Fruit fly (Drosophila melanogaster) whole organism, adult: ENCODE results near the gene CG14340.
A peak's percentile ranks its signal among the peaks of the same experiment; 100 is the strongest.

ENCODE experiments used
- CG11617 ChIP-seq: fragments of 200-800 bp; sonication (Bioruptor generic); optimal IDR thresholded peaks from 2 replicates; lab custom pipeline; 2017; ENCODE audit warnings: mild to moderate bottlenecking, missing biosample characterization, missing genetic modification reagents, missing genetic modification characterization
- CG12768 ChIP-seq: fragments of 200-800 bp; sonication (Bioruptor generic); optimal IDR thresholded peaks from 2 replicates; lab custom pipeline; 2017; ENCODE audit warnings: missing biosample characterization, missing genetic modification characterization, mild to moderate bottlenecking, moderate library complexity, missing genetic modification reagents
- CG14711 ChIP-seq: fragments of 200-800 bp; sonication (Bioruptor generic); optimal IDR thresholded peaks from 2 replicates; lab custom pipeline; 2018; ENCODE audit warnings: missing biosample characterization, mild to moderate bottlenecking, missing genetic modification characterization, moderate library complexity
- CG1620 ChIP-seq: fragments of 200-800 bp; sonication (Bioruptor generic); optimal IDR thresholded peaks from 2 replicates; lab custom pipeline; 2016; ENCODE audit warnings: missing biosample characterization, missing genetic modification characterization
- CG33017 ChIP-seq: fragments of 200-800 bp; sonication (Bioruptor generic); optimal IDR thresholded peaks from 2 replicates; lab custom pipeline; 2018; ENCODE audit warnings: missing biosample characterization, mild to moderate bottlenecking, missing genetic modification characterization, moderate library complexity
- CG5204 ChIP-seq: fragments of 200-800 bp; sonication (Bioruptor generic); optimal IDR thresholded peaks from 2 replicates; lab custom pipeline; 2016; ENCODE audit warnings: missing biosample characterization, missing genetic modification characterization
- CG7045 ChIP-seq: fragments of 200-800 bp; sonication (Bioruptor generic); optimal IDR thresholded peaks from 2 replicates; lab custom pipeline; 2017; ENCODE audit warnings: missing biosample characterization, mild to moderate bottlenecking, missing genetic modification characterization
- CG7101 ChIP-seq: fragments of 200-800 bp; sonication (Bioruptor generic); optimal IDR thresholded peaks from 2 replicates; lab custom pipeline; 2018; ENCODE audit warnings: missing biosample characterization, mild to moderate bottlenecking, missing genetic modification characterization, moderate library complexity
- Clk ChIP-seq: fragments of 200-800 bp; sonication (Bioruptor generic); optimal IDR thresholded peaks from 2 replicates; lab custom pipeline; 2017; ENCODE audit warnings: missing biosample characterization, missing genetic modification characterization
- Hr96 ChIP-seq: fragments of 200-800 bp; sonication (Bioruptor generic); optimal IDR thresholded peaks from 2 replicates; lab custom pipeline; 2016; ENCODE audit warnings: missing biosample characterization, missing genetic modification characterization
- Mnt ChIP-seq: fragments of 200-800 bp; sonication (Bioruptor generic); optimal IDR thresholded peaks from 2 replicates; lab custom pipeline; 2016; ENCODE audit warnings: missing biosample characterization, mild to moderate bottlenecking, missing genetic modification characterization
- bab1 ChIP-seq: fragments of 200-800 bp; sonication (Bioruptor generic); optimal IDR thresholded peaks from 3 replicates; lab custom pipeline; 2019; ENCODE audit warnings: missing biosample characterization, mild to moderate bottlenecking, missing genetic modification characterization, moderate library complexity
- cic ChIP-seq: fragments of 200-800 bp; sonication (Bioruptor generic); optimal IDR thresholded peaks from 2 replicates; lab custom pipeline; 2017; ENCODE audit warnings: missing biosample characterization, mild to moderate bottlenecking, missing genetic modification characterization, moderate library complexity
- cnc ChIP-seq, 2 experiments: fragments of >200 bp; optimal IDR thresholded peaks; 2 replicates each; lab custom pipeline; 2017
- kay ChIP-seq: fragments of 200-800 bp; sonication (Bioruptor generic); peaks from one replicate; lab custom pipeline; 2016; ENCODE audit warnings: missing biosample characterization, missing genetic modification characterization, borderline replicate concordance
- ovo ChIP-seq: fragments of 200-800 bp; sonication (Bioruptor generic); optimal IDR thresholded peaks from 2 replicates; lab custom pipeline; 2016; ENCODE audit warnings: missing biosample characterization, missing genetic modification characterization
- pad ChIP-seq: fragments of 200-800 bp; sonication (Bioruptor generic); optimal IDR thresholded peaks from 3 replicates; lab custom pipeline; 2017; ENCODE audit warnings: missing biosample characterization, missing genetic modification characterization, mild to moderate bottlenecking, moderate library complexity, missing genetic modification reagents
- tj ChIP-seq: fragments of 200-800 bp; sonication (Bioruptor generic); optimal IDR thresholded peaks from 3 replicates; lab custom pipeline; 2017; ENCODE audit warnings: missing biosample characterization, mild to moderate bottlenecking, missing genetic modification characterization, moderate library complexity
- toe ChIP-seq: fragments of 200-800 bp; sonication (Bioruptor generic); optimal IDR thresholded peaks from 2 replicates; lab custom pipeline; 2016; ENCODE audit warnings: missing biosample characterization, missing genetic modification characterization

The CG14340 gene

DNA sequence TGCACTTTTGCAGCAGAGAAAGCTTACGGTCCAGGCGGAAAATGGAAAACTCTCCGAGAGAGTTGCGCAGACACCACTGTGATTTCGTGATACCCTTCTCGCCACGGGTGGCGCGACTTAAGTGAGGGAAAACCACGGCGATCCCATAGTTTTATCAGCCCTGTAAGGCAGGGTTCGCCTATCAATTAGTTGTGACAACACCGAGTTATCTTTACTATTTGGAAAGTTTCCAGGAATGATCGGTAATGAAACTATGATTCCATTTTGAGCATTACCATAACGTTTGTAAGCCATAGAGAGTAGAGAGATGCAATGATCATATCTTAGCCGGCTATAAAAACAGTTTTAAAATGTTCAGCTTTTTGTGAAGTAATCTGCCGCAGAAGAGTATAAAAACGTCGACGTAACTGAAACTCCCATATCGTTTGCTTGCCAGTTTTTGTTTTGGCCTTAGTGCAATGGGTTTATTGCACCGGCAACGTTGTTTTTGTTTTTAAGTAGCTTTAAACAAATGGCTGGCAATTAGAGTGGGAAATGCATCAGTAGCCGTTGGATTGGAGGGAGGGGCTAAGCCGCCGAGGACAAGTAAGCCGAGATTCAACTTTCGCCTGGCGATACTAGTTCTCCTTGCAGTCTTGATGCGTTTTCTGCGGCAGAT lies 44.0 kb downstream of the CG14340 start:
- TF ChIP-seq CG1620 (GFP tag; lab: Kevin White, UChicago) (no peak), bab1 (no peak), cic (no peak), ovo (GFP tag; lab: Kevin White, UChicago) (no peak), cnc (optimal IDR thresholded peaks at IDR 0.05; lab: Kevin White, UChicago) (no peak), tj (GFP tag; lab: Kevin White, UChicago) (no peak), toe (GFP tag; lab: Kevin White, UChicago) (no peak), Clk (GFP tag; lab: Kevin White, UChicago) (no peak), kay (GFP tag; lab: Kevin White, UChicago) (no peak), CG33017 (tag; lab: Kevin White, UChicago) (no peak)

DNA sequence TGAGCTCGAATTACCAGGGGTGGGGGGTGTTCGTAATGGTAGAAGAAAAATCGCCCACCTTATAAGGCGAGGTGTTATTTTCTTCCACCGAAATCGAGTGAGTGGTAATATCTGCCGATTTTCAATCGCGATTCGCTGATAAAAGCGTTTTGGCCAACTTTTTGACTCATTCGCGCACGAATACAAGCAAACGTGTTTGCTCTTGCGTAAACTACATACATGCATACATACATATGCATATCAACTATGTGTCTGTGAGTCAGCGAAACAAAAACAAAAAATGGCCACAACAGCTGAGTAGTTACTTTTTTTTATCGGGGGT lies 44.6 kb downstream of the CG14340 start:
- no peak for TF ChIP-seq CG11617
- TF ChIP-seq kay (GFP tag; lab: Kevin White, UChicago) = peak; percentile 97
- TF ChIP-seq tj (GFP tag; lab: Kevin White, UChicago) = peak; percentile 89

DNA sequence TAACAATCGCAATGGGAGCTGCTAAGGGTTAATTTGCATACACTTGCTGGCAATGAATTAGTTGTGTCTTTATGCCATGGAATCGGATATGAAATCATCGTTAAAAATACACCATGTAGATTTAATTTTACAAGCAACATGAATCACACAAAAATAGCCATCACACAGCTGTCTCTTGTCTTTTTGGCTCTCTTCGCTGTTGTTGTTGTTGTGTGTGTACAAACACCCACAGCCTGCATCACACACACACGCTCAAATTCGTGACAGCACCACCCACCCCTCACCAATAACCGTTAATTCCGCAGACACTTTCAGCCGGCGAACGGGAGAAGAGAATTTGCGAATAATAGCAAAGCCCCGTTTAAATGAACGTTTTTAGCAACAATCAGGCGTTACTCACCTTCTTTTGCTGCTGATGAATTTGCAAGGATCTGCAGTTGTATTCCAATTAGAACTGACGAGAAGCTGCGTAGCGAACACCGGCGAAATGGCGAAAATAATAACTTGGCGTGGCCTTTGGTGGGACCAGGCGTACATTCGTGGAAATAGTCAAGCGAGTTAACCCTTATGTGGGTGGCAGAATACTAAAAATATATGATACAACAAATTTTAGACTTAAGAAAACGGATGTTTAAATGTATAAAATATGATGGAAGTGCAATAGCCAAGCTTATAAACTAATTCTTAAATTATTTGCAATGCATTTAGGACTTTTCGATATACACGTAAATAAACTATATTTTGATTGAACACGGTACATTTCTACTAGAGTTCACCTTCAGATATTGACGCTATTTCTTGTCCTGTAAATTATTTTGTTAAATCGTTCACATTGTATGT lies 45.2 kb downstream of the CG14340 start, which contains the start of gene capt:
TSS of gene capt (minus strand) at position 584 of the 840 bp plus-strand sequence.
- peak; percentile 75 for TF ChIP-seq Mnt (GFP tag; lab: Kevin White, UChicago)
- no peak for TF ChIP-seq cnc (optimal IDR thresholded peaks at IDR 0.05; lab: Kevin White, UChicago)
- TF ChIP-seq CG1620 (GFP tag; lab: Kevin White, UChicago) = peak; percentile 6
- peak; percentile 39 for TF ChIP-seq cic
- TF ChIP-seq tj (GFP tag; lab: Kevin White, UChicago) = peak; percentile 75
- peak; percentile 21 for TF ChIP-seq CG33017 (tag; lab: Kevin White, UChicago)
- TF ChIP-seq CG12768 (GFP tag; lab: Kevin White, UChicago) = no peak
- TF ChIP-seq pad (GFP tag; lab: Kevin White, UChicago) = peak; percentile 97
- TF ChIP-seq kay (GFP tag; lab: Kevin White, UChicago) = no peak
- TF ChIP-seq ovo (GFP tag; lab: Kevin White, UChicago) = peak; percentile 87
- peak; percentile 44 for TF ChIP-seq CG7101 (tag; lab: Kevin White, UChicago)
- peak; percentile 19 for TF ChIP-seq CG14711 (tag; lab: Kevin White, UChicago)
- peak; percentile 7 for TF ChIP-seq Hr96 (GFP tag; lab: Kevin White, UChicago)
- TF ChIP-seq CG5204 (GFP tag; lab: Kevin White, UChicago) = no peak
- peak; percentile 20 for TF ChIP-seq CG7045

DNA sequence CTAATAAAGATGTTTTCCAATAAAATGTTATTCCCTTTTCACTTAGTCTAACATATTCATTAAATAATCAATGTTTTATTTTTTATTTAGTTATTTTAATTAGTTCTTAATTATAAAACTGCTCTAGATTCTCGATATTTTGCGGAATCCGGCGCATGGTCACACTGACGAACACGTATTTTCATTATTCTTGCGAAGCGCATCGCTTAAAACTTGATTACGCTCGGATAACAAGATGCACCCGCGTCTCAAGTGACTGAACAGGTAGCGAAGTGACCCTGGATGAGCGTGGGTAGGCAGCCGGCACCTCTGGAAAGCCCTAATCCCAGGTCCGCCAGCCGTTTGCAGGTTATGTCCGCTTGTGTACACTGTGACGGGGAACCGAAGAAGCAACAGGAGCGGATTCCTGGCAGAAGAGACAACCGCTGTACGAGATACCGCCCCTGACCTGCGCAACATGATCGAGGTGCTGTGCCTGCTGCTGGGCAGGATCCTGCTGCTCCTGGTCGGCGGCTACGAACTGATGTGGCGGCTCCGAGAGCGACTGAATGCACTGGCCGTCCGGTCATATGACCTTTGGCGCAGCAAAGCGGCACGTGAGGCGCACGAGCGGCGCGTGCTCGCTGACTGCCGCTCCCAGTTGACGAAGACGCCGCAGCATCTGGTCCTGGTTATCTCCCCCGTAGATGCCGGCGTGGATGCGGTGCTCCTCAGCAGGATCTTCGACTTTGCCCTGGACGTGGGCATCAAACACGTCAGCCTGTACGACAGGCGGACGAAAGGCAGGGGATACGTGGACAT lies 46.0 kb downstream of the CG14340 start, which contains the start of gene Tango14:
TSS of gene Tango14 (plus strand) at position 143 of the 801 bp plus-strand sequence.
- TF ChIP-seq kay (GFP tag; lab: Kevin White, UChicago) = no peak
- no peak for TF ChIP-seq CG7045
- no peak for TF ChIP-seq bab1
- TF ChIP-seq toe (GFP tag; lab: Kevin White, UChicago) = no peak
- no peak for TF ChIP-seq tj (GFP tag; lab: Kevin White, UChicago)
- TF ChIP-seq pad (GFP tag; lab: Kevin White, UChicago) = no peak
- no peak for TF ChIP-seq CG14711 (tag; lab: Kevin White, UChicago)
- TF ChIP-seq CG1620 (GFP tag; lab: Kevin White, UChicago) = no peak
- TF ChIP-seq cic = no peak
- no peak for TF ChIP-seq CG5204 (GFP tag; lab: Kevin White, UChicago)
- TF ChIP-seq Clk (GFP tag; lab: Kevin White, UChicago) = no peak
- no peak for TF ChIP-seq Mnt (GFP tag; lab: Kevin White, UChicago)
- no peak for TF ChIP-seq CG7101 (tag; lab: Kevin White, UChicago)
- no peak for TF ChIP-seq ovo (GFP tag; lab: Kevin White, UChicago)
- no peak for TF ChIP-seq Hr96 (GFP tag; lab: Kevin White, UChicago)
- TF ChIP-seq CG33017 (tag; lab: Kevin White, UChicago) = no peak
